Fruit fly (Drosophila melanogaster) whole organism, embryonic: ENCODE measurements around the gene CG7149.

ENCODE experiments used
- CG10979 ChIP-seq: fragments of 200-800 bp; sonication (Bioruptor generic); optimal IDR thresholded peaks from 2 replicates; lab custom pipeline; 2018; ENCODE audit warnings: missing biosample characterization, mild to moderate bottlenecking, missing genetic modification characterization, moderate library complexity
- CG11247 ChIP-seq: fragments of 200-800 bp; sonication (Bioruptor generic); IDR thresholded peaks from 2 replicates; pipeline ENCODE4 v1.3.6; 2022; ENCODE audit warnings: missing biosample characterization, missing genetic modification characterization
- CG11456 ChIP-seq: fragments of 200-800 bp; sonication (Bioruptor generic); IDR thresholded peaks from 3 replicates; pipeline ENCODE4 v1.3.6; 2022; ENCODE audit warnings: missing biosample characterization, missing genetic modification characterization
- CG15479 ChIP-seq: fragments of 200-800 bp; sonication (Bioruptor generic); optimal IDR thresholded peaks from 3 replicates; lab custom pipeline; 2019; ENCODE audit warnings: missing biosample characterization, mild to moderate bottlenecking, missing genetic modification characterization, moderate library complexity
- CG15601 ChIP-seq: fragments of 200-800 bp; sonication (Bioruptor generic); optimal IDR thresholded peaks from 3 replicates; lab custom pipeline; 2019; ENCODE audit warnings: missing biosample characterization, mild to moderate bottlenecking, missing genetic modification characterization, moderate library complexity
- CG2116 ChIP-seq: fragments of 200-800 bp; sonication (Bioruptor generic); optimal IDR thresholded peaks from 3 replicates; lab custom pipeline; 2018; ENCODE audit warnings: missing biosample characterization, mild to moderate bottlenecking, missing genetic modification characterization
- CG33213 ChIP-seq: fragments of 200-800 bp; sonication (Bioruptor generic); optimal IDR thresholded peaks from 3 replicates; lab custom pipeline; 2016; ENCODE audit warnings: missing biosample characterization, missing genetic modification characterization
- CG6175 ChIP-seq: fragments of 200-800 bp; sonication (Bioruptor generic); IDR thresholded peaks from 3 replicates; pipeline ENCODE4 v1.3.6; 2022; ENCODE audit warnings: missing biosample characterization, missing genetic modification characterization
- CG6254 ChIP-seq: fragments of 200-800 bp; sonication (Bioruptor generic); optimal IDR thresholded peaks from 3 replicates; lab custom pipeline; 2017; ENCODE audit warnings: mild to moderate bottlenecking, missing biosample characterization, missing genetic modification reagents, missing genetic modification characterization
- CG6272 ChIP-seq: fragments of 200-800 bp; sonication (Bioruptor generic); IDR thresholded peaks from 2 replicates; pipeline ENCODE4 v1.3.6; 2022; ENCODE audit warnings: missing biosample characterization, missing genetic modification characterization
- CG6683 ChIP-seq: fragments of 200-800 bp; sonication (Bioruptor generic); optimal IDR thresholded peaks from 2 replicates; lab custom pipeline; 2017; ENCODE audit warnings: missing biosample characterization, mild to moderate bottlenecking, missing genetic modification characterization, missing genetic modification reagents
- CoRest ChIP-seq: fragments of 200-800 bp; sonication (Bioruptor generic); optimal IDR thresholded peaks from 3 replicates; lab custom pipeline; 2018; ENCODE audit warnings: missing biosample characterization, mild to moderate bottlenecking, missing genetic modification characterization, moderate library complexity
- D ChIP-seq, 2 experiments: fragments of 200-800 bp in 1 of 2; fragments of >200 bp in 1 of 2; sonication (Bioruptor generic) in 1 of 2; optimal IDR thresholded peaks; 2 replicates in 1 of 2; 3 replicates in 1 of 2; lab custom pipeline; 2017; ENCODE audit warnings: mild to moderate bottlenecking in 1 of 2, missing biosample characterization in 1 of 2, missing genetic modification characterization in 1 of 2, missing genetic modification reagents in 1 of 2
- Dref ChIP-seq: fragments of 200-800 bp; sonication (Bioruptor generic); IDR thresholded peaks from 2 replicates; pipeline ENCODE4 v1.3.6; 2022; ENCODE audit warnings: missing biosample characterization, missing genetic modification characterization
- Elba2 ChIP-seq: fragments of 200-800 bp; sonication (Bioruptor generic); optimal IDR thresholded peaks from 3 replicates; lab custom pipeline; 2016; ENCODE audit warnings: missing biosample characterization, missing genetic modification characterization
- Hr39 ChIP-seq: fragments of >200 bp; optimal IDR thresholded peaks from 2 replicates; lab custom pipeline; 2017
- Ptx1 ChIP-seq: fragments of 200-800 bp; sonication (Bioruptor generic); IDR thresholded peaks from 2 replicates; pipeline ENCODE4 v1.3.6; 2022; ENCODE audit warnings: missing biosample characterization, missing genetic modification characterization
- Rx ChIP-seq: fragments of 200-800 bp; sonication (Bioruptor generic); IDR thresholded peaks from 2 replicates; pipeline ENCODE4 v1.3.6; 2022; ENCODE audit warnings: missing biosample characterization, missing genetic modification characterization
- Taf1 ChIP-seq: fragments of 200-800 bp; sonication (Bioruptor generic); IDR thresholded peaks from 2 replicates; pipeline ENCODE4 v1.3.6; 2022; ENCODE audit warnings: missing biosample characterization, missing genetic modification characterization
- amos ChIP-seq: fragments of 200-800 bp; sonication (Bioruptor generic); IDR thresholded peaks from 2 replicates; pipeline ENCODE4 v1.3.6; 2022; ENCODE audit warnings: missing biosample characterization, missing genetic modification characterization; ENCODE audit not compliant: partially characterized antibody
- crol ChIP-seq: fragments of 200-800 bp; sonication (Bioruptor generic); IDR thresholded peaks from 2 replicates; pipeline ENCODE4 v1.3.6; 2022; ENCODE audit warnings: missing biosample characterization, missing genetic modification characterization
- dimm ChIP-seq: fragments of 200-800 bp; sonication (Bioruptor generic); IDR thresholded peaks from 2 replicates; pipeline ENCODE4 v1.3.6; 2022; ENCODE audit warnings: missing biosample characterization, missing genetic modification characterization
- fd3F ChIP-seq: fragments of 200-800 bp; sonication (Bioruptor generic); optimal IDR thresholded peaks from 2 replicates; lab custom pipeline; 2018; ENCODE audit warnings: missing biosample characterization, mild to moderate bottlenecking, missing genetic modification characterization, moderate library complexity
- fru ChIP-seq: fragments of >200 bp; optimal IDR thresholded peaks from 2 replicates; lab custom pipeline; 2017
- ftz-f1 ChIP-seq: fragments of 200-800 bp; sonication (Bioruptor generic); optimal IDR thresholded peaks from 2 replicates; lab custom pipeline; 2016; ENCODE audit warnings: missing biosample characterization, missing genetic modification characterization
- jumu ChIP-seq: fragments of 200-800 bp; sonication (Bioruptor generic); optimal IDR thresholded peaks from 3 replicates; lab custom pipeline; 2016; ENCODE audit warnings: missing biosample characterization, missing genetic modification characterization
- ken ChIP-seq: fragments of 200-800 bp; sonication (Bioruptor generic); IDR thresholded peaks from 3 replicates; pipeline ENCODE4 v1.3.6; 2022; ENCODE audit warnings: missing biosample characterization, missing genetic modification characterization
- lmd ChIP-seq: fragments of 200-800 bp; sonication (Bioruptor generic); IDR thresholded peaks from 2 replicates; pipeline ENCODE4 v1.3.6; 2022; ENCODE audit warnings: missing biosample characterization, missing genetic modification characterization
- phol ChIP-seq: fragments of 200-800 bp; sonication (Bioruptor generic); optimal IDR thresholded peaks from 3 replicates; lab custom pipeline; 2018; ENCODE audit warnings: missing biosample characterization, mild to moderate bottlenecking, missing genetic modification characterization, moderate library complexity
- repo ChIP-seq: fragments of 200-800 bp; sonication (Bioruptor generic); optimal IDR thresholded peaks from 2 replicates; lab custom pipeline; 2016; ENCODE audit warnings: missing biosample characterization, missing genetic modification characterization
- sens-2 ChIP-seq: fragments of 200-800 bp; sonication (Bioruptor generic); IDR thresholded peaks from 2 replicates; pipeline ENCODE4 v1.3.6; 2022; ENCODE audit warnings: missing biosample characterization, missing genetic modification characterization
- tin ChIP-seq: fragments of 200-800 bp; sonication (Bioruptor generic); optimal IDR thresholded peaks from 3 replicates; lab custom pipeline; 2016; ENCODE audit warnings: missing biosample characterization, missing genetic modification characterization
- tll ChIP-seq, 2 experiments: fragments of 200-800 bp in 1 of 2; fragments of >200 bp in 1 of 2; sonication (Bioruptor generic) in 1 of 2; optimal IDR thresholded peaks; 2 replicates each; lab custom pipeline; 2017 to 2019; ENCODE audit warnings: missing biosample characterization in 2 of 2, missing genetic modification characterization in 2 of 2, mild to moderate bottlenecking in 1 of 2, moderate library complexity in 1 of 2
- trh ChIP-seq: fragments of 200-800 bp; sonication (Bioruptor generic); optimal IDR thresholded peaks from 2 replicates; lab custom pipeline; 2016; ENCODE audit warnings: missing biosample characterization, missing genetic modification characterization
- tup ChIP-seq: fragments of 200-800 bp; sonication (Bioruptor generic); optimal IDR thresholded peaks from 2 replicates; lab custom pipeline; 2016; ENCODE audit warnings: missing biosample characterization, mild to moderate bottlenecking, missing genetic modification characterization, moderate library complexity
- unpg ChIP-seq: fragments of 200-800 bp; sonication (Bioruptor generic); optimal IDR thresholded peaks from 3 replicates; lab custom pipeline; 2018; ENCODE audit warnings: missing biosample characterization, mild to moderate bottlenecking, missing genetic modification characterization, moderate library complexity
- zfh2 ChIP-seq: fragments of 200-800 bp; sonication (Bioruptor generic); optimal IDR thresholded peaks from 2 replicates; lab custom pipeline; 2016; ENCODE audit warnings: missing biosample characterization, missing genetic modification characterization

Gene CG7149

dm6 chr2L:7750631-7751161 is 39.7 kb downstream of the CG7149 start:
- TF ChIP-seq ftz-f1 (GFP tag; lab: Kevin White, UChicago) (no peak), CG11456 (GFP tag; lab: Robert Waterston, UW) (0 out of 3 replicates have a peak, but pooled peaks have one; percentile 6), CG15601 (tag; lab: Kevin White, UChicago) (no peak), CG11247 (0 out of 2 replicates have a peak, but pooled peaks have one; percentile 16), tin (no peak), crol (0 out of 2 replicates have a peak, but pooled peaks have one; percentile 23), jumu (GFP tag; lab: Kevin White, UChicago) (no peak), tll (GFP tag; optimal IDR thresholded peaks at IDR 0.05; lab: Kevin White, UChicago) (no peak), CG6175 (GFP tag; lab: Robert Waterston, UW) (peak; percentile 35; the same call in 1 of the 3 replicates)
- TF ChIP-seq, all 482 proteins: peak for 4

dm6 chr2L:7746975-7747374 is 43.4 kb downstream of the CG7149 start, which contains the start of gene ATPsynGL:
ATPsynGL (plus strand) TSS chr2L:7747275.
- TF ChIP-seq D (optimal IDR thresholded peaks at IDR 0.05; lab: Kevin White, UChicago) = no peak
- no peak for TF ChIP-seq D (GFP tag; optimal IDR thresholded peaks at IDR 0.05; lab: Kevin White, UChicago)
- no peak for TF ChIP-seq phol (tag; lab: Kevin White, UChicago)
- TF ChIP-seq Rx = no peak
- TF ChIP-seq unpg = no peak
- TF ChIP-seq fd3F = no peak

dm6 chr2L:7744739-7745138 is 45.6 kb downstream of the CG7149 start, which contains the start of gene CG7214:
CG7214 (minus strand) TSS chr2L:7744839.
- TF ChIP-seq Elba2 (GFP tag; lab: Kevin White, UChicago) (no peak), lmd (GFP tag; lab: Robert Waterston, UW) (0 out of 2 replicates have a peak, but pooled peaks have one; percentile 9), Dref (GFP tag; lab: Robert Waterston, UW) (0 out of 2 replicates have a peak, but pooled peaks have one; percentile 25)

dm6 chr2L:7744208-7744607 is 46.1 kb downstream of the CG7149 start:
- TF ChIP-seq Ptx1 (no peak), CG2116 (no peak), CG15479 (GFP tag; lab: Kevin White, UChicago) (no peak), amos (no peak), tup (no peak), Taf1 (GFP tag; lab: Robert Waterston, UW) (no peak), lmd (GFP tag; lab: Robert Waterston, UW) (peak; percentile 13; the same call in 1 of the 2 replicates), CG6254 (GFP tag; lab: Kevin White, UChicago) (no peak), CG6272 (GFP tag; lab: Robert Waterston, UW) (0 out of 2 replicates have a peak, but pooled peaks have one; percentile 8), CG33213 (GFP tag; lab: Kevin White, UChicago) (no peak), CG11247 (no peak), zfh2 (no peak), repo (no peak), Hr39 (lab: Kevin White, UChicago) (peak; percentile 73), CG10979 (no peak), CoRest (tag; lab: Kevin White, UChicago) (no peak), trh (GFP tag; lab: Kevin White, UChicago) (no peak), sens-2 (GFP tag; lab: Robert Waterston, UW) (no peak), CG6175 (GFP tag; lab: Robert Waterston, UW) (no peak), dimm (GFP tag; lab: Robert Waterston, UW) (no peak), CG11456 (GFP tag; lab: Robert Waterston, UW) (0 out of 3 replicates have a peak, but pooled peaks have one; percentile 65), ken (GFP tag; lab: Robert Waterston, UW) (no peak), Dref (GFP tag; lab: Robert Waterston, UW) (peak; percentile 24; the same call in 1 of the 2 replicates), fru (lab: Kevin White, UChicago) (no peak), CG6683 (GFP tag; lab: Kevin White, UChicago) (no peak)
